Worm (Caenorhabditis elegans) whole organism, L1 larva: Measurements from ENCODE around the gene inx-2.

Source experiments
- C04F5.9 ChIP-seq: sonication (generic microtip); optimal IDR thresholded peaks from 2 replicates; lab custom pipeline; 2016; ENCODE audit warnings: missing genetic modification characterization, missing compliant biosample characterization
- alr-1 ChIP-seq: fragments of 200-800 bp; sonication (Bioruptor generic); optimal IDR thresholded peaks from 2 replicates; lab custom pipeline; 2018; ENCODE audit warnings: borderline replicate concordance, mild to moderate bottlenecking, missing genetic modification characterization, missing compliant biosample characterization
- ama-1 ChIP-seq: fragments of 150-350 bp; optimal IDR thresholded peaks from 2 replicates; lab custom pipeline; 2014
- jun-1 ChIP-seq: fragments of 150-350 bp; optimal IDR thresholded peaks from 2 replicates; lab custom pipeline; 2014; ENCODE audit warnings: missing biosample characterization, missing genetic modification reagents, missing genetic modification characterization
- lsy-2 ChIP-seq, 2 experiments: fragments of 150-350 bp; optimal IDR thresholded peaks; 2 replicates each; lab custom pipeline; 2014; ENCODE audit warnings: missing biosample characterization in 2 of 2, missing genetic modification characterization in 2 of 2
- mef-2 ChIP-seq: fragments of 150-350 bp; optimal IDR thresholded peaks from 2 replicates; lab custom pipeline; 2014; ENCODE audit warnings: missing biosample characterization, missing genetic modification characterization
- rnt-1 ChIP-seq: sonication (generic microtip); optimal IDR thresholded peaks from 2 replicates; lab custom pipeline; 2016; ENCODE audit warnings: mild to moderate bottlenecking, missing genetic modification characterization, moderate library complexity, missing compliant biosample characterization
- sox-4 ChIP-seq: sonication (generic microtip); optimal IDR thresholded peaks from 2 replicates; lab custom pipeline; 2016; ENCODE audit warnings: missing genetic modification characterization, missing compliant biosample characterization
- tlp-1 ChIP-seq: fragments of 150-350 bp; optimal IDR thresholded peaks from 2 replicates; lab custom pipeline; 2014; ENCODE audit warnings: missing biosample characterization, missing genetic modification characterization
- xbp-1 ChIP-seq: sonication (generic microtip); optimal IDR thresholded peaks from 2 replicates; lab custom pipeline; 2016; ENCODE audit warnings: missing genetic modification characterization, missing compliant biosample characterization
- zag-1 ChIP-seq: fragments of 150-350 bp; optimal IDR thresholded peaks from 2 replicates; lab custom pipeline; 2014; ENCODE audit warnings: missing biosample characterization, missing genetic modification characterization

- no peak for TF ChIP-seq C04F5.9 (tag; lab: Kevin White, UChicago)
- TF ChIP-seq ama-1 (lab: Kevin White, UChicago), result no peak
- no peak for TF ChIP-seq tlp-1
- TF ChIP-seq xbp-1 (tag; lab: Kevin White, UChicago), result no peak
- no peak for TF ChIP-seq mef-2 (tag; lab: Kevin White, UChicago)
- TF ChIP-seq rnt-1, result no peak
- TF ChIP-seq lsy-2 (tag; optimal IDR thresholded peaks at IDR 0.05; lab: Kevin White, UChicago), result no peak
- TF ChIP-seq alr-1 (tag; lab: Kevin White, UChicago), result no peak
- no peak for TF ChIP-seq zag-1 (tag; lab: Kevin White, UChicago)
- no peak for TF ChIP-seq sox-4 (tag; lab: Kevin White, UChicago)
- TF ChIP-seq jun-1, result no peak
These were observed 48.5 kb downstream of the inx-2 start for ce11 chrX:11248083-11248482.
